Worm (Caenorhabditis elegans) whole organism, mixed stage, embryonic: ENCODE data around the gene col-185.

Experiments
- ceh-43 ChIP-seq: fragments of 200-800 bp; sonication (Bioruptor generic); optimal IDR thresholded peaks from 2 replicates; lab custom pipeline; 2018; ENCODE audit warnings: mild to moderate bottlenecking, missing genetic modification characterization, moderate library complexity, missing compliant biosample characterization
- elt-3 ChIP-seq: fragments of 150-350 bp; optimal IDR thresholded peaks from 2 replicates; lab custom pipeline; 2014; ENCODE audit warnings: missing biosample characterization, missing genetic modification characterization
- flh-1 ChIP-seq: fragments of 200-800 bp; sonication (Bioruptor generic); optimal IDR thresholded peaks from 2 replicates; lab custom pipeline; 2018; ENCODE audit warnings: mild to moderate bottlenecking, missing genetic modification characterization, moderate library complexity, missing compliant biosample characterization
- hlh-1 ChIP-seq: fragments of 150-350 bp; optimal IDR thresholded peaks from 2 replicates; lab custom pipeline; 2014; ENCODE audit warnings: missing biosample characterization, missing genetic modification reagents, missing genetic modification characterization
- lsy-2 ChIP-seq: fragments of 150-350 bp; optimal IDR thresholded peaks from 2 replicates; lab custom pipeline; 2014; ENCODE audit warnings: missing biosample characterization, missing genetic modification characterization
- mep-1 ChIP-seq: fragments of 150-350 bp; optimal IDR thresholded peaks from 2 replicates; lab custom pipeline; 2017; ENCODE audit warnings: missing biosample characterization, missing genetic modification reagents, missing genetic modification characterization, inconsistent platforms
- mls-2 ChIP-seq: sonication (generic microtip); optimal IDR thresholded peaks from 2 replicates; lab custom pipeline; 2016; ENCODE audit warnings: mild to moderate bottlenecking, missing genetic modification characterization, moderate library complexity, missing compliant biosample characterization
- nhr-2 ChIP-seq: fragments of 150-350 bp; optimal IDR thresholded peaks from 2 replicates; lab custom pipeline; 2014; ENCODE audit warnings: missing biosample characterization, missing genetic modification characterization
- nhr-28 ChIP-seq: fragments of 150-350 bp; optimal IDR thresholded peaks from 2 replicates; lab custom pipeline; 2014; ENCODE audit warnings: missing biosample characterization, missing genetic modification characterization
- pha-4 ChIP-seq: fragments of 150-350 bp; optimal IDR thresholded peaks from 2 replicates; lab custom pipeline; 2018; ENCODE audit warnings: missing biosample characterization, missing genetic modification reagents, missing genetic modification characterization
- sem-2 ChIP-seq: fragments of 200-800 bp; sonication (Bioruptor generic); optimal IDR thresholded peaks from 2 replicates; lab custom pipeline; 2018; ENCODE audit warnings: mild to moderate bottlenecking, missing genetic modification characterization, missing compliant biosample characterization
- tbx-8 ChIP-seq: fragments of 200-800 bp; sonication (Bioruptor generic); optimal IDR thresholded peaks from 2 replicates; lab custom pipeline; 2018; ENCODE audit warnings: mild to moderate bottlenecking, missing genetic modification characterization, moderate library complexity, missing compliant biosample characterization
- unc-39 ChIP-seq: fragments of 150-350 bp; optimal IDR thresholded peaks from 2 replicates; lab custom pipeline; 2014; ENCODE audit warnings: missing biosample characterization, missing genetic modification characterization
- unc-62 ChIP-seq: fragments of 150-350 bp; optimal IDR thresholded peaks from 2 replicates; lab custom pipeline; 2014; ENCODE audit warnings: missing biosample characterization, missing genetic modification reagents, missing genetic modification characterization
- zip-8 ChIP-seq: fragments of 150-350 bp; optimal IDR thresholded peaks from 2 replicates; lab custom pipeline; 2014; ENCODE audit warnings: missing biosample characterization, missing genetic modification characterization

col-185 gene

ce11 chrX:13463793-13464192 is 47.1 kb downstream of the col-185 start, which contains the start of gene F02D10.2:
F02D10.2 (minus strand) TSS chrX:13463893.
- TF ChIP-seq tbx-8 (no peak), elt-3 (tag; lab: Kevin White, UChicago) (no peak), mep-1 (tag; lab: Kevin White, UChicago) (no peak), hlh-1 (tag; lab: Kevin White, UChicago) (no peak), unc-39 (tag; lab: Kevin White, UChicago) (no peak), zip-8 (no peak), mls-2 (tag; lab: Kevin White, UChicago) (no peak), unc-62 (GFP tag; lab: Kevin White, UChicago) (no peak), pha-4 (tag; lab: Kevin White, UChicago) (no peak), ceh-43 (GFP tag; lab: Kevin White, UChicago) (no peak)

- TF ChIP-seq nhr-2 (tag; lab: Kevin White, UChicago) (no peak), nhr-28 (tag; lab: Kevin White, UChicago) (no peak), sem-2 (no peak), lsy-2 (no peak), mls-2 (tag; lab: Kevin White, UChicago) (no peak), flh-1 (GFP tag; lab: Kevin White, UChicago) (no peak)
Observed at ce11 chrX:13462519-13462918, 48.4 kb downstream of the col-185 start, which contains the start of gene F02D10.3. F02D10.3 (minus strand) TSS chrX:13462619.
